Worm (Caenorhabditis elegans): ENCODE results near the gene mltn-5.

The mltn-5 gene

ce11 chrII:13916040-13916439 is 9.0 kb upstream of the mltn-5 start, which contains the start of gene mltn-3:
TSS of gene mltn-3 (plus strand) at chrII:13916340.
- TF ChIP-seq fkh-2 (tag; optimal IDR thresholded peaks at IDR 0.05) (no peak), nhr-43 (tag; optimal IDR thresholded peaks at IDR 0.05; ENCODE audit: poor library complexity, severe bottlenecking) (no peak), nfya-1 (tag; optimal IDR thresholded peaks at IDR 0.05; ENCODE audit: insufficient read depth) (no peak), unc-39 (tag; optimal IDR thresholded peaks at IDR 0.05) (no peak), ceh-9 (tag; optimal IDR thresholded peaks at IDR 0.05) (no peak), nhr-76 (tag; optimal IDR thresholded peaks at IDR 0.05) (no peak), tbx-2 (tag; optimal IDR thresholded peaks at IDR 0.05) (no peak), egl-5 (tag; optimal IDR thresholded peaks at IDR 0.05) (no peak), hmg-11 (tag; optimal IDR thresholded peaks at IDR 0.05) (no peak), jun-1 (tag; optimal IDR thresholded peaks at IDR 0.05) (no peak), sea-2 (GFP tag; optimal IDR thresholded peaks at IDR 0.05) (no peak), pha-4 (tag; optimal IDR thresholded peaks at IDR 0.05) (no peak), aly-2 (tag; optimal IDR thresholded peaks at IDR 0.05) (no peak), elt-3 (tag; optimal IDR thresholded peaks at IDR 0.05) (no peak), nhr-11 (tag; optimal IDR thresholded peaks at IDR 0.05) (no peak), daf-12 (tag; optimal IDR thresholded peaks at IDR 0.05) (no peak), pqm-1 (tag; optimal IDR thresholded peaks at IDR 0.05) (no peak), skn-1 (tag; optimal IDR thresholded peaks at IDR 0.05) (no peak), lin-15B (tag; optimal IDR thresholded peaks at IDR 0.05) (no peak), ceh-82 (tag; optimal IDR thresholded peaks at IDR 0.05) (no peak)

ce11 chrII:13919100-13919499 is 5.9 kb upstream of the mltn-5 start:
- TF ChIP-seq skn-1 (tag; optimal IDR thresholded peaks at IDR 0.05) (no peak), lin-15B (tag; optimal IDR thresholded peaks at IDR 0.05) (no peak), nhr-23 (tag; optimal IDR thresholded peaks at IDR 0.05) (no peak), daf-12 (tag; optimal IDR thresholded peaks at IDR 0.05) (no peak), elt-1 (tag; optimal IDR thresholded peaks at IDR 0.05) (no peak)

DNA sequence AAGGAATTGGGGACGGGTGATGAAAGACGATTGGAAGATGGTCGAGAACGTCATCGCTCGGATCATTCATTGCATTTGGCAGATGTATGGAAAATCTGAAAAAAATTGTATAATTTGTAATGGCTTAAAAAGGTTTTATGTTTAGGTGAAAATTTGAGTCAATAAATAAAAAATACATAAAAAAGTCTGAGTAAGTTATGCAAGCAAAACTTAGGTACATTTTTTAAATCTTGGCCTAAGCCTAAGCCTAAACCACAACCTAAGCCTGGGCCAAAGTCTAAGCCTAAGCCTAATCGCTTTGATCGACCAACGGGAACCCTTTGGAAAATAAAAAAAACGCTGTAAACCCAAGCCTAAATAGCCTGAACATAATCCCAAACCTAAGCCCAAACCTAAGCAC is 6.9 kb downstream of the mltn-5 start, which contains the start of gene hot-3:
hot-3 (minus strand) TSS at position 101 of the 400 bp plus-strand sequence.
- TF ChIP-seq aly-2 (tag; optimal IDR thresholded peaks at IDR 0.05) (no peak), nhr-76 (tag; optimal IDR thresholded peaks at IDR 0.05) (no peak), lsy-12 (tag; optimal IDR thresholded peaks at IDR 0.05) (no peak), unc-62 (GFP tag; optimal IDR thresholded peaks at IDR 0.05) (no peak), egl-5 (tag; optimal IDR thresholded peaks at IDR 0.05) (no peak), nhr-28 (tag; optimal IDR thresholded peaks at IDR 0.05) (no peak), ztf-11 (tag; optimal IDR thresholded peaks at IDR 0.05) (no peak), elt-1 (tag; optimal IDR thresholded peaks at IDR 0.05) (no peak), hmg-11 (tag; optimal IDR thresholded peaks at IDR 0.05) (no peak)

- TF ChIP-seq zag-1 (tag; optimal IDR thresholded peaks at IDR 0.05): no peak
- no peak for TF ChIP-seq skn-1 (tag; optimal IDR thresholded peaks at IDR 0.05)
- TF ChIP-seq ama-1 (optimal IDR thresholded peaks at IDR 0.05): no peak
- TF ChIP-seq nhr-76 (tag; optimal IDR thresholded peaks at IDR 0.05): no peak
- TF ChIP-seq nhr-23 (tag; optimal IDR thresholded peaks at IDR 0.05): no peak
- no peak for TF ChIP-seq nhr-12 (tag; optimal IDR thresholded peaks at IDR 0.05)
- TF ChIP-seq eor-1 (tag; optimal IDR thresholded peaks at IDR 0.05): no peak
- TF ChIP-seq fkh-2 (tag; optimal IDR thresholded peaks at IDR 0.05): no peak
- TF ChIP-seq nfya-1 (tag; optimal IDR thresholded peaks at IDR 0.05; ENCODE audit: insufficient read depth): no peak
- TF ChIP-seq elt-2 (tag; optimal IDR thresholded peaks at IDR 0.05): no peak
- no peak for TF ChIP-seq ceh-28 (tag; optimal IDR thresholded peaks at IDR 0.05)
- TF ChIP-seq ceh-16 (tag; optimal IDR thresholded peaks at IDR 0.05): no peak
- TF ChIP-seq egl-5 (tag; optimal IDR thresholded peaks at IDR 0.05): no peak
These were observed 8.5 kb downstream of the mltn-5 start for ce11 chrII:13933534-13933933.

- no peak for TF ChIP-seq fos-1 (tag; optimal IDR thresholded peaks at IDR 0.05)
- TF ChIP-seq nhr-237 (tag; optimal IDR thresholded peaks at IDR 0.05): no peak
- TF ChIP-seq ceh-16 (tag; optimal IDR thresholded peaks at IDR 0.05): no peak
- TF ChIP-seq nhr-76 (tag; optimal IDR thresholded peaks at IDR 0.05): no peak
- TF ChIP-seq nhr-77 (tag; optimal IDR thresholded peaks at IDR 0.05): no peak
- TF ChIP-seq nfya-1 (tag; optimal IDR thresholded peaks at IDR 0.05; ENCODE audit: insufficient read depth): no peak
- no peak for TF ChIP-seq mdl-1 (tag; optimal IDR thresholded peaks at IDR 0.05)
- no peak for TF ChIP-seq unc-39 (tag; optimal IDR thresholded peaks at IDR 0.05)
- TF ChIP-seq fkh-2 (tag; optimal IDR thresholded peaks at IDR 0.05): no peak
- TF ChIP-seq nhr-43 (tag; optimal IDR thresholded peaks at IDR 0.05; ENCODE audit: poor library complexity, severe bottlenecking): no peak
- no peak for TF ChIP-seq nhr-67 (tag; optimal IDR thresholded peaks at IDR 0.05)
- no peak for TF ChIP-seq nhr-28 (tag; optimal IDR thresholded peaks at IDR 0.05)
- TF ChIP-seq fkh-10 (GFP tag; optimal IDR thresholded peaks at IDR 0.05): no peak
- no peak for TF ChIP-seq ZK546.5 (tag; optimal IDR thresholded peaks at IDR 0.05)
- TF ChIP-seq sea-2 (GFP tag; optimal IDR thresholded peaks at IDR 0.05): no peak
- TF ChIP-seq egl-5 (tag; optimal IDR thresholded peaks at IDR 0.05): no peak
These were observed 10.9 kb downstream of the mltn-5 start for ce11 chrII:13935907-13936306.
